Worm (Caenorhabditis elegans) whole organism, L2 larva: Measurements from ENCODE around the gene glo-4.

ENCODE experiments used
- C34F6.9 ChIP-seq: fragments of 150-350 bp; optimal IDR thresholded peaks from 2 replicates; lab custom pipeline; 2014; ENCODE audit warnings: missing biosample characterization, missing genetic modification characterization
- F13H6.1 ChIP-seq: sonication (generic microtip); optimal IDR thresholded peaks from 2 replicates; lab custom pipeline; 2016; ENCODE audit warnings: missing genetic modification characterization, missing compliant biosample characterization
- R02D3.7 ChIP-seq: fragments of 150-350 bp; optimal IDR thresholded peaks from 2 replicates; lab custom pipeline; 2014; ENCODE audit warnings: missing biosample characterization, missing genetic modification characterization
- Y55F3AM.14 ChIP-seq: fragments of 200-800 bp; sonication (Bioruptor generic); optimal IDR thresholded peaks from 2 replicates; lab custom pipeline; 2018; ENCODE audit warnings: mild to moderate bottlenecking, missing genetic modification characterization, missing compliant biosample characterization
- ZK546.5 ChIP-seq: sonication (generic microtip); optimal IDR thresholded peaks from 2 replicates; lab custom pipeline; 2017; ENCODE audit warnings: missing biosample characterization, missing genetic modification characterization
- ceh-16 ChIP-seq: fragments of 150-350 bp; optimal IDR thresholded peaks from 2 replicates; lab custom pipeline; 2014; ENCODE audit warnings: missing biosample characterization, missing genetic modification characterization
- ceh-82 ChIP-seq: fragments of 150-350 bp; optimal IDR thresholded peaks from 2 replicates; lab custom pipeline; 2014; ENCODE audit warnings: missing biosample characterization, missing genetic modification characterization
- crh-2 ChIP-seq: sonication (generic microtip); optimal IDR thresholded peaks from 2 replicates; lab custom pipeline; 2017; ENCODE audit warnings: missing biosample characterization, missing genetic modification characterization
- dmd-4 ChIP-seq: sonication (generic microtip); optimal IDR thresholded peaks from 2 replicates; lab custom pipeline; 2017; ENCODE audit warnings: missing biosample characterization, missing genetic modification characterization
- egl-27 ChIP-seq: sonication (generic microtip); optimal IDR thresholded peaks from 3 replicates; lab custom pipeline; 2017; ENCODE audit warnings: missing biosample characterization, missing genetic modification reagents, missing genetic modification characterization
- elt-3 ChIP-seq: sonication (generic microtip); optimal IDR thresholded peaks from 2 replicates; lab custom pipeline; 2017; ENCODE audit warnings: missing biosample characterization, missing genetic modification characterization
- fos-1 ChIP-seq: fragments of 150-350 bp; optimal IDR thresholded peaks from 2 replicates; lab custom pipeline; 2014; ENCODE audit warnings: missing biosample characterization, missing genetic modification characterization
- gmeb-1 ChIP-seq: fragments of 150-350 bp; optimal IDR thresholded peaks from 2 replicates; lab custom pipeline; 2014; ENCODE audit warnings: missing biosample characterization, missing genetic modification characterization
- lin-11 ChIP-seq: fragments of 150-350 bp; sonication (generic microtip); optimal IDR thresholded peaks from 2 replicates; lab custom pipeline; 2014; ENCODE audit warnings: missing biosample characterization, missing genetic modification characterization, inconsistent platforms, mixed read lengths
- lin-13 ChIP-seq: fragments of 150-350 bp; optimal IDR thresholded peaks from 2 replicates; lab custom pipeline; 2014; ENCODE audit warnings: missing biosample characterization, missing genetic modification reagents, missing genetic modification characterization
- lin-39 ChIP-seq: fragments of 150-350 bp; optimal IDR thresholded peaks from 2 replicates; lab custom pipeline; 2014; ENCODE audit warnings: missing biosample characterization, missing genetic modification reagents, missing genetic modification characterization
- lsy-2 ChIP-seq, 2 experiments: fragments of 150-350 bp in 1 of 2; sonication (generic microtip) in 1 of 2; optimal IDR thresholded peaks; 2 replicates each; lab custom pipeline; 2014 to 2017; ENCODE audit warnings: missing biosample characterization in 2 of 2, missing genetic modification characterization in 2 of 2
- mab-5 ChIP-seq: fragments of 150-350 bp; optimal IDR thresholded peaks from 2 replicates; lab custom pipeline; 2014; ENCODE audit warnings: missing biosample characterization, missing genetic modification characterization
- mdl-1 ChIP-seq, 2 experiments: fragments of 150-350 bp in 1 of 2; sonication (generic microtip) in 1 of 2; optimal IDR thresholded peaks; 2 replicates each; lab custom pipeline; 2017; ENCODE audit warnings: missing biosample characterization in 2 of 2, missing genetic modification characterization in 2 of 2
- nhr-10 ChIP-seq: sonication (generic microtip); optimal IDR thresholded peaks from 2 replicates; lab custom pipeline; 2017; ENCODE audit warnings: missing biosample characterization, missing genetic modification characterization
- nhr-129 ChIP-seq: fragments of 150-350 bp; optimal IDR thresholded peaks from 2 replicates; lab custom pipeline; 2014; ENCODE audit warnings: missing biosample characterization, missing genetic modification characterization
- nhr-21 ChIP-seq: fragments of 150-350 bp; optimal IDR thresholded peaks from 2 replicates; lab custom pipeline; 2014; ENCODE audit warnings: missing biosample characterization, missing genetic modification characterization
- nhr-23 ChIP-seq: fragments of 150-350 bp; optimal IDR thresholded peaks from 2 replicates; lab custom pipeline; 2014; ENCODE audit warnings: missing biosample characterization, missing genetic modification reagents, missing genetic modification characterization
- nhr-237 ChIP-seq: fragments of 150-350 bp; optimal IDR thresholded peaks from 2 replicates; lab custom pipeline; 2014; ENCODE audit warnings: missing biosample characterization, missing genetic modification characterization
- nhr-25 ChIP-seq: fragments of 150-350 bp; sonication (generic microtip); optimal IDR thresholded peaks from 3 replicates; lab custom pipeline; 2014; ENCODE audit warnings: missing biosample characterization, missing genetic modification characterization
- nhr-6 ChIP-seq: fragments of 150-350 bp; optimal IDR thresholded peaks from 2 replicates; lab custom pipeline; 2014; ENCODE audit warnings: missing biosample characterization, missing genetic modification characterization
- nhr-77 ChIP-seq: fragments of 150-350 bp; optimal IDR thresholded peaks from 2 replicates; lab custom pipeline; 2014; ENCODE audit warnings: missing biosample characterization, missing genetic modification characterization
- peb-1 ChIP-seq: fragments of 150-350 bp; optimal IDR thresholded peaks from 2 replicates; lab custom pipeline; 2014; ENCODE audit warnings: missing biosample characterization, missing genetic modification characterization
- skn-1 ChIP-seq: sonication (generic microtip); optimal IDR thresholded peaks from 2 replicates; lab custom pipeline; 2017; ENCODE audit warnings: missing biosample characterization, missing genetic modification characterization
- sma-3 ChIP-seq: sonication (generic microtip); optimal IDR thresholded peaks from 2 replicates; lab custom pipeline; 2016; ENCODE audit warnings: missing genetic modification reagents, missing genetic modification characterization, missing compliant biosample characterization
- sma-9 ChIP-seq, 2 experiments: fragments of 150-350 bp in 1 of 2; sonication (generic microtip) in 1 of 2; optimal IDR thresholded peaks; 2 replicates each; lab custom pipeline; 2014 to 2016; ENCODE audit warnings: missing genetic modification characterization in 2 of 2, mild to moderate bottlenecking in 1 of 2, missing biosample characterization in 1 of 2, missing compliant biosample characterization in 1 of 2, missing genetic modification reagents in 1 of 2, moderate library complexity in 1 of 2
- unc-39 ChIP-seq: fragments of 150-350 bp; optimal IDR thresholded peaks from 2 replicates; lab custom pipeline; 2014; ENCODE audit warnings: missing biosample characterization, missing genetic modification characterization
- unc-55 ChIP-seq: fragments of 150-350 bp; sonication (generic microtip); optimal IDR thresholded peaks from 3 replicates; lab custom pipeline; 2014; ENCODE audit warnings: missing biosample characterization, missing genetic modification reagents, missing genetic modification characterization
- unc-62 ChIP-seq: fragments of 150-350 bp; optimal IDR thresholded peaks from 2 replicates; lab custom pipeline; 2014; ENCODE audit warnings: missing biosample characterization, missing genetic modification reagents, missing genetic modification characterization
- zag-1 ChIP-seq: fragments of 150-350 bp; optimal IDR thresholded peaks from 2 replicates; lab custom pipeline; 2014; ENCODE audit warnings: missing biosample characterization, missing genetic modification characterization
- ztf-1 ChIP-seq: fragments of 200-800 bp; sonication (Bioruptor generic); conservative IDR thresholded peaks from 2 replicates; pipeline ENCODE4 v1.3.6; 2022; ENCODE audit warnings: missing genetic modification characterization, missing compliant biosample characterization
- ztf-11 ChIP-seq: sonication (generic microtip); optimal IDR thresholded peaks from 2 replicates; lab custom pipeline; 2017; ENCODE audit warnings: missing biosample characterization, missing genetic modification characterization
- ztf-4 ChIP-seq: fragments of 150-350 bp; optimal IDR thresholded peaks from 2 replicates; lab custom pipeline; 2014; ENCODE audit warnings: missing biosample characterization, missing genetic modification characterization

Gene glo-4

DNA sequence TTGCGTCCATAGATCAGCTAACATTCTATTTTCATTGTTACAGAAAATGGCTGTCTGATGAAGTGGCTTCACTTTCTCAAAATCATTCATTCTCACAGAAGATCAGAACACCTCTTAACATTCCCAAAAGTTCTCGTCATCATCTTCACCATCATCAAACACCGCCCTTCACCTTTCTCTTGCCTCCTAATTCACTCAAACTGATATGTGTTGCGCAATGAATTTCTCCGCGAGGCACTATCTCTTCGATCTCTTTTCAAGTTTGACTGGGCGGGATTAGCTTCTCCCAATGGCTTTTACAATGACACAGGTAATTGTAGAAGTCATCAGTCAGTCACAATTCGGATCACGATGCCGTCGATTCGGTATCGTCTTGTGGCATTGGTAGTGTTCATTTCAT is 21.5 kb downstream of the glo-4 start, which contains the start of gene grd-6:
Gene grd-6 (plus strand): TSS at position 301 of the 400 bp plus-strand sequence.
- TF ChIP-seq Y55F3AM.14 (GFP tag; lab: Kevin White, UChicago) (no peak), unc-55 (GFP tag; lab: Kevin White, UChicago) (no peak), nhr-23 (tag; lab: Kevin White, UChicago) (no peak), peb-1 (tag; lab: Kevin White, UChicago) (no peak), nhr-21 (no peak), ztf-1 (GFP tag; lab: Robert Waterston, UW) (no peak), nhr-25 (no peak)

DNA sequence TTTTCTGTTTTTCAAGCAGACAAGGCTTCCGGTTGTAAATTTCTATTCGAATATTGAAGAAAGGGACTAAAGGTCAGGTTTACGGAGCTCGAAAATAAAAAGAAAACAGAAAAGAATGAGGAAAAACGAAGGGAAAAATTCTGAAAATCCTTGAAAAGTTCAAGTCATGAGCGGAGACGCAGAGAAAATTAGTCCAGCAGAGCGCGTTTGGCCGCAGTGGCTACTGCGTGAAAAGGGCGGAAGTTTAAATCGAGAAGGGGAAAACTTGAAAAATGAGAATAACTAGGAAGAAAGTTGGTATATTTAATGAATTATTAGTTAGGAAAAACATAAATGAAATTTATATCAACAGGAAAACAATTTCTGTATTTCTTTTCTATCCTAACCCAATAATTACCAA is 22.6 kb downstream of the glo-4 start:
- TF ChIP-seq fos-1 (peak; percentile 34), dmd-4 (tag; lab: Kevin White, UChicago) (no peak), ceh-82 (tag; lab: Kevin White, UChicago) (no peak), C34F6.9 (peak; percentile 59), lin-11 (tag; lab: Kevin White, UChicago) (peak; percentile 22), ztf-11 (no peak), crh-2 (peak; percentile 57), unc-55 (GFP tag; lab: Kevin White, UChicago) (peak; percentile 79), sma-3 (GFP tag; lab: Kevin White, UChicago) (no peak), F13H6.1 (peak; percentile 23), ZK546.5 (tag; lab: Kevin White, UChicago) (no peak), nhr-77 (tag; lab: Kevin White, UChicago) (no peak), ztf-4 (tag; lab: Kevin White, UChicago) (no peak), ceh-16 (tag; lab: Kevin White, UChicago) (no peak), lsy-2 (tag; optimal IDR thresholded peaks at IDR 0.05; lab: Kevin White, UChicago) (peak in 1 of 2 experiments; percentile 63), sma-9 (GFP tag; optimal IDR thresholded peaks at IDR 0.05; lab: Kevin White, UChicago) (peak; percentile 58), sma-9 (tag; optimal IDR thresholded peaks at IDR 0.05; lab: Kevin White, UChicago) (no peak), mdl-1 (tag; optimal IDR thresholded peaks at IDR 0.05; lab: Kevin White, UChicago) (no peak), nhr-129 (tag; lab: Kevin White, UChicago) (peak; percentile 49), unc-39 (tag; lab: Kevin White, UChicago) (no peak), egl-27 (tag; lab: Kevin White, UChicago) (no peak), R02D3.7 (tag; lab: Kevin White, UChicago) (no peak), nhr-10 (tag; lab: Kevin White, UChicago) (no peak), elt-3 (tag; lab: Kevin White, UChicago) (no peak), nhr-25 (no peak), lin-13 (peak; percentile 50), skn-1 (no peak), gmeb-1 (tag; lab: Kevin White, UChicago) (peak; percentile 85), nhr-23 (tag; lab: Kevin White, UChicago) (no peak)

DNA sequence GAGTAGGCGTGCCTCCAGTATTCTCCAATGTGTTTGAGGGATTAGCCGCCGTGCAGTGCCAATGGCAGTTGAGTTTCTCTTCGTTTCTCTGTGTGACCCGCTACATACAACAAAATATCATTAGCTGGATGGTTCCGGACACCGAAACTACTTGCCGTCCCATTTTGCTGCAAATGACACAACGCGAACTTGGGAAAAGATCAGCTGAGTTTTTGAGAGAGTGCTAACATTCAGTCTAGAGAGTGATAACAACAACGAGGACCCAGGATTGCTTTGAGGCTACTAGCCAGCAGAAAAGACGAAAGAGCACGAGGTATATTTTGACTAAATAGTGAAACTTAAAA is 23.7 kb downstream of the glo-4 start:
- TF ChIP-seq nhr-237, result no peak
- no peak for TF ChIP-seq Y55F3AM.14 (GFP tag; lab: Kevin White, UChicago)
- TF ChIP-seq egl-27 (tag; lab: Kevin White, UChicago), result no peak
- no peak for TF ChIP-seq nhr-21

DNA sequence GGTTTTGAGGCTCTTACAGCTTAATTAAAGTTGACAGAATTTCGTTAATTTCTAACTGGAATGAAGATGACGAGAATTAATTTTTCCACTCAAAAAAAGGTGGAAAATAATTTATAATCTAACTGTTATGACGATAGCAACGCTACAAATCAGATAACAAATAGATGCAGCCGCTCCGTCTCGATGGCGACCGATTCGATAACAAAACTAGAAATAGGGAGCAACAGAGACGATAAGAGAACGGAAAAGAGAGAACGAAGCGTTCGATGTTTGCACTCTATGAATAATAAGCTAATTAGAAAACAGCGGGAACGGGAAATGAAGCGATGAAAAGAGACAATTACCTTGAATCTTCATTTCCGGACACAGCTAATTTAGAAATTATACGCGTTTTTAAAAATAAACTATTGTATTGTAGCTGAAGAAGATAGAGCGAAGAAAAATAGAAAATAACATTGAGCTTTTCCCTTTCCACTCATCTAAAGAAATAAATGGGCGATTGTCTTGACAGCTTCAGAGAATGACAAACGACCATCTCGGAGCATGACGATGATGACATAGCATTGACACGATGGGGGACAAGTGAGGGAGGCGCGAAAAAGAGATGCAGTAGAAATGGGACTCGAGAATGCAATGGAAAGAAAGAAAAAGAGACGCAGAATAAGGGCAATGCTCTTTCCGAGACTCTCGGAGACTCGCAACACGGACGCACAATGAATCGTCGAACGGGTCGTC is 24.2 kb downstream of the glo-4 start:
- TF ChIP-seq unc-55 (GFP tag; lab: Kevin White, UChicago) (peak; percentile 33), ztf-11 (no peak), nhr-129 (tag; lab: Kevin White, UChicago) (peak; percentile 38), C34F6.9 (peak; percentile 53), lin-39 (peak; percentile 70), nhr-6 (tag; lab: Kevin White, UChicago) (no peak), fos-1 (peak; percentile 30), Y55F3AM.14 (GFP tag; lab: Kevin White, UChicago) (no peak), mab-5 (tag; lab: Kevin White, UChicago) (peak; percentile 81), nhr-23 (tag; lab: Kevin White, UChicago) (no peak), ztf-4 (tag; lab: Kevin White, UChicago) (no peak), crh-2 (peak; percentile 32), lsy-2 (tag; optimal IDR thresholded peaks at IDR 0.05; lab: Kevin White, UChicago) (peak in 1 of 2 experiments; percentile 53), F13H6.1 (peak; percentile 2), zag-1 (tag; lab: Kevin White, UChicago) (peak; percentile 39), sma-9 (GFP tag; optimal IDR thresholded peaks at IDR 0.05; lab: Kevin White, UChicago) (peak; percentile 71), sma-9 (tag; optimal IDR thresholded peaks at IDR 0.05; lab: Kevin White, UChicago) (no peak), unc-62 (GFP tag; lab: Kevin White, UChicago) (peak; percentile 65)
